Worm (Caenorhabditis elegans) whole organism, L1 larva: ENCODE measurements around the gene str-204.

Experiments
- ceh-63 ChIP-seq: fragments of 200-800 bp; sonication (Bioruptor generic); optimal IDR thresholded peaks from 2 replicates; lab custom pipeline; 2018; ENCODE audit warnings: mild to moderate bottlenecking, missing genetic modification characterization, missing compliant biosample characterization
- lin-13 ChIP-seq: fragments of 150-350 bp; optimal IDR thresholded peaks from 2 replicates; lab custom pipeline; 2014; ENCODE audit warnings: missing biosample characterization, missing genetic modification reagents, missing genetic modification characterization
- lin-15B ChIP-seq: fragments of 150-350 bp; sonication (generic microtip); optimal IDR thresholded peaks from 3 replicates; lab custom pipeline; 2014; ENCODE audit warnings: missing biosample characterization, missing genetic modification characterization
- nhr-85 ChIP-seq: sonication (generic microtip); peaks from one replicate; lab custom pipeline; 2016; ENCODE audit warnings: missing genetic modification characterization, inconsistent platforms, missing compliant biosample characterization
- zag-1 ChIP-seq: fragments of 150-350 bp; optimal IDR thresholded peaks from 2 replicates; lab custom pipeline; 2014; ENCODE audit warnings: missing biosample characterization, missing genetic modification characterization

- no peak for TF ChIP-seq lin-13 (GFP tag; lab: Kevin White, UChicago)
- TF ChIP-seq ceh-63 = no peak
- TF ChIP-seq lin-15B (tag; lab: Kevin White, UChicago) = no peak
- TF ChIP-seq zag-1 = no peak
- peak; percentile 45 for TF ChIP-seq nhr-85 (tag; lab: Kevin White, UChicago)
These were observed 38.9 kb downstream of the str-204 start for ce11 chrV:7198403-7198802.
